Worm (Caenorhabditis elegans) whole organism, mixed stage, embryonic: Measurements from ENCODE around the gene str-66.

Source experiments
- lsy-2 ChIP-seq: fragments of 150-350 bp; optimal IDR thresholded peaks from 2 replicates; lab custom pipeline; 2014; ENCODE audit warnings: missing biosample characterization, missing genetic modification characterization
- unc-120 ChIP-seq: sonication (generic microtip); optimal IDR thresholded peaks from 2 replicates; lab custom pipeline; 2017; ENCODE audit warnings: missing genetic modification characterization, missing compliant biosample characterization; ENCODE audit not compliant: poor library complexity, severe bottlenecking

- no peak for TF ChIP-seq unc-120 (tag; lab: Kevin White, UChicago)
- TF ChIP-seq lsy-2 = no peak
These were observed 17.7 kb upstream of the str-66 start, which contains the start of gene srt-56 for ce11 chrV:3121743-3122142.
